Worm (Caenorhabditis elegans) whole organism, late embryonic: ENCODE measurements around the gene egl-17.

Experiments
- ama-1 ChIP-seq: fragments of 150-350 bp; optimal IDR thresholded peaks from 2 replicates; lab custom pipeline; 2014
- ceh-2 ChIP-seq: sonication (generic microtip); optimal IDR thresholded peaks from 2 replicates; lab custom pipeline; 2016; ENCODE audit warnings: missing genotype, missing genetic modification characterization, missing compliant biosample characterization
- ceh-22 ChIP-seq: sonication (generic microtip); optimal IDR thresholded peaks from 2 replicates; lab custom pipeline; 2017; ENCODE audit warnings: missing biosample characterization, missing genetic modification characterization
- ceh-9 ChIP-seq: sonication (generic microtip); optimal IDR thresholded peaks from 2 replicates; lab custom pipeline; 2016; ENCODE audit warnings: mild to moderate bottlenecking, missing genetic modification characterization, inconsistent platforms, missing compliant biosample characterization
- elt-2 ChIP-seq: sonication (generic microtip); optimal IDR thresholded peaks from 2 replicates; lab custom pipeline; 2016; ENCODE audit warnings: missing genetic modification reagents, missing genetic modification characterization, missing compliant biosample characterization
- pag-3 ChIP-seq: sonication (generic microtip); optimal IDR thresholded peaks from 2 replicates; lab custom pipeline; 2016; ENCODE audit warnings: missing compliant biosample characterization, missing genetic modification characterization, borderline replicate concordance
- pha-4 ChIP-seq: fragments of 150-350 bp; optimal IDR thresholded peaks from 2 replicates; lab custom pipeline; 2018; ENCODE audit warnings: missing biosample characterization, missing genetic modification reagents, missing genetic modification characterization
- pqm-1 ChIP-seq: sonication (generic microtip); optimal IDR thresholded peaks from 2 replicates; lab custom pipeline; 2016; ENCODE audit warnings: missing genetic modification characterization, missing compliant biosample characterization
- sox-2 ChIP-seq: fragments of 200-800 bp; sonication (Bioruptor generic); IDR thresholded peaks from 2 replicates; pipeline ENCODE4 v1.3.6; 2022; ENCODE audit warnings: missing genetic modification reagents, missing genetic modification characterization, missing compliant biosample characterization

ce11 chrX:459316-459715, 30.2 kb upstream of the egl-17 start:
- TF ChIP-seq sox-2 (GFP tag; lab: Robert Waterston, UW) (no peak), ama-1 (lab: Kevin White, UChicago) (no peak), ceh-2 (no peak), pag-3 (no peak), pqm-1 (no peak), ceh-9 (no peak), ceh-22 (tag; lab: Kevin White, UChicago) (no peak), elt-2 (no peak), pha-4 (tag; lab: Kevin White, UChicago) (no peak)
